Worm (Caenorhabditis elegans): ENCODE measurements around the gene C35D10.3.
A peak's percentile ranks its signal among the peaks of the same experiment; 100 is the strongest.

C35D10.3 gene

ce11 chrIII:4866762-4867161 lies 2.0 kb upstream of the C35D10.3 start, which contains the start of gene C35D10.17:
Gene C35D10.17, plus strand, starts transcription at chrIII:4867062.
- TF ChIP-seq hlh-8 (tag; optimal IDR thresholded peaks at IDR 0.05) (no peak), pha-4 (tag; optimal IDR thresholded peaks at IDR 0.05) (no peak), nfya-1 (tag; optimal IDR thresholded peaks at IDR 0.05) (no peak), ama-1 (optimal IDR thresholded peaks at IDR 0.05) (no peak), che-1 (tag; optimal IDR thresholded peaks at IDR 0.05) (no peak), fkh-6 (tag; optimal IDR thresholded peaks at IDR 0.05) (no peak), zip-5 (tag; optimal IDR thresholded peaks at IDR 0.05) (no peak)

- TF ChIP-seq ama-1 (optimal IDR thresholded peaks at IDR 0.05), result no peak
- TF ChIP-seq fkh-6 (tag; optimal IDR thresholded peaks at IDR 0.05), result no peak
- TF ChIP-seq syd-9 (tag; optimal IDR thresholded peaks at IDR 0.05), result no peak
- TF ChIP-seq gmeb-2 (tag; optimal IDR thresholded peaks at IDR 0.05), result no peak
- TF ChIP-seq ahr-1 (tag; optimal IDR thresholded peaks at IDR 0.05), result no peak
- no peak for TF ChIP-seq odd-2 (tag; optimal IDR thresholded peaks at IDR 0.05)
- TF ChIP-seq ceh-34 (tag; optimal IDR thresholded peaks at IDR 0.05), result no peak
Observed at ce11 chrIII:4870478-4870877, 1.8 kb downstream of the C35D10.3 start, which contains the start of gene gipc-1. Gene gipc-1, plus strand, starts transcription at chrIII:4870778.

- TF ChIP-seq hlh-30 (tag; optimal IDR thresholded peaks at IDR 0.05; ENCODE audit: insufficient read depth) (no peak), nhr-11 (tag; optimal IDR thresholded peaks at IDR 0.05) (no peak), nfya-1 (tag; optimal IDR thresholded peaks at IDR 0.05) (no peak), ceh-24 (tag; optimal IDR thresholded peaks at IDR 0.05) (no peak), fkh-6 (tag; optimal IDR thresholded peaks at IDR 0.05) (no peak), eyg-1 (tag; optimal IDR thresholded peaks at IDR 0.05) (no peak), lim-6 (tag; optimal IDR thresholded peaks at IDR 0.05) (no peak), hlh-13 (GFP tag; optimal IDR thresholded peaks at IDR 0.05) (no peak), lin-11 (tag; optimal IDR thresholded peaks at IDR 0.05) (no peak), unc-55 (GFP tag; optimal IDR thresholded peaks at IDR 0.05) (no peak), che-1 (tag; optimal IDR thresholded peaks at IDR 0.05) (no peak), ceh-14 (tag; optimal IDR thresholded peaks at IDR 0.05) (no peak), C38D4.7 (GFP tag; optimal IDR thresholded peaks at IDR 0.05) (no peak), odd-2 (tag; optimal IDR thresholded peaks at IDR 0.05) (no peak), nhr-232 (tag; optimal IDR thresholded peaks at IDR 0.05) (no peak), dve-1 (tag; optimal IDR thresholded peaks at IDR 0.05) (no peak), F13H6.1 (tag; optimal IDR thresholded peaks at IDR 0.05) (no peak)
Observed at ce11 chrIII:4873395-4873794, 4.7 kb downstream of the C35D10.3 start.

DNA sequence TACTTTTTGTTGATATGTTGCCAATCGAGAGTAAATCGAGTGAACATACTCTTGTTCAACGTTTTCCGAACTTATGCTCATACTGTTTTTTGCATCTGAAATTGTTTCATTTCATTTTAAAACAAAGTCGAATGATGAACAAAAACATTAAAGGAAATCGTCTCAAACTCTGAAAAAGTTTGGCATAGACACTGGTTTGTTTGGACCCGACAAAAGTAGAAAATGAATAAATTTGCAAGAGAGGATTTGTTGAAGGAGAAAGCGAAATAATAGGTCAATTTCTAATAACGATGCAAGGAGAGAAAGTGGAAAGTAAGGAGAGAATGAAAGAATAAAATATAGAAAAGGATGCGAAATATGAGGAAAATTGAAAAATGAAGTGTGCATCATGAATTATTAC lies 6.0 kb downstream of the C35D10.3 start, which contains the start of gene C35D10.12:
Gene C35D10.12 (minus strand): TSS at position 101 of the 400 bp plus-strand sequence.
- no peak for TF ChIP-seq sox-4 (tag; optimal IDR thresholded peaks at IDR 0.05)

ce11 chrIII:4875663-4876062 lies 6.9 kb downstream of the C35D10.3 start:
- TF ChIP-seq pha-2 (tag; optimal IDR thresholded peaks at IDR 0.05), result no peak
- TF ChIP-seq gmeb-2 (tag; optimal IDR thresholded peaks at IDR 0.05), result no peak
- no peak for TF ChIP-seq ceh-18 (tag; optimal IDR thresholded peaks at IDR 0.05)
- no peak for TF ChIP-seq unc-42 (tag; optimal IDR thresholded peaks at IDR 0.05)
- TF ChIP-seq ceh-31 (tag; optimal IDR thresholded peaks at IDR 0.05), result peak; percentile 24
- no peak for TF ChIP-seq ceh-14 (tag; optimal IDR thresholded peaks at IDR 0.05)
- TF ChIP-seq npax-4 (tag; optimal IDR thresholded peaks at IDR 0.05), result no peak
- TF ChIP-seq che-1 (tag; optimal IDR thresholded peaks at IDR 0.05), result no peak
- TF ChIP-seq ceh-30 (tag; optimal IDR thresholded peaks at IDR 0.05), result no peak

DNA sequence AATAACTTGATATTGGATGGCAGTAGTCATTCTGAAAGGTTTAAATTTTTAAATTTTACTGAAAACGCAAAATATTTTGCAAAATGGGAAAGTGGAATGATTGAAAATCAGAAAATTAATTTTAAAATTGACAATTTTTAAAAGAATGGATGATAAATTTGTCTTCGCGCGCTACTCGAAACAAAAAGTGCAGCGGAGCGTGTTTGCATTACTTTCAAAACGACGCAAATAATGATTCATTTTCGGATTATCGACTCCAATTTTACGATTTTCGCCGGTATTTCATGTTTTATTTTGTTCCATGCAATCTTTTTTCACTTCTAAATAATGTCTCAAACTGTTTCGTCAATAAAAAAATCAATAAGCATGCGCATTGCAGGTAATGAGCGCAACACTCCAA lies 9.6 kb downstream of the C35D10.3 start, which contains the start of the genes tost-1 and arx-6:
Gene tost-1 (minus strand): TSS at position 31 of the 400 bp plus-strand sequence.
Gene arx-6 (plus strand): TSS at position 378 of the 400 bp plus-strand sequence.
- no peak for TF ChIP-seq ceh-19 (GFP tag; optimal IDR thresholded peaks at IDR 0.05)
- TF ChIP-seq nfya-1 (tag; optimal IDR thresholded peaks at IDR 0.05), result no peak
- no peak for TF ChIP-seq tbx-7 (tag; optimal IDR thresholded peaks at IDR 0.05)
- no peak for TF ChIP-seq hlh-13 (GFP tag; optimal IDR thresholded peaks at IDR 0.05)
- TF ChIP-seq elt-2 (tag; optimal IDR thresholded peaks at IDR 0.05), result peak; percentile 21
- TF ChIP-seq unc-42 (tag; optimal IDR thresholded peaks at IDR 0.05), result peak; percentile 22
